Worm (Caenorhabditis elegans) whole organism, late embryonic: ENCODE measurements around the gene F55E10.2.
"Not testable (repeated sequence)": the region's sequence is repeated elsewhere in the genome, so short reads cannot be mapped to it uniquely, and the experiment has no call there.

Source experiments
- K02D7.2 ChIP-seq: sonication (generic microtip); optimal IDR thresholded peaks from 2 replicates; lab custom pipeline; 2017; ENCODE audit warnings: mild to moderate bottlenecking, missing genetic modification characterization, missing compliant biosample characterization
- K09A11.1 ChIP-seq: sonication (generic microtip); optimal IDR thresholded peaks from 2 replicates; lab custom pipeline; 2017; ENCODE audit warnings: antibody characterized with exemption, mild to moderate bottlenecking, missing genetic modification characterization, missing compliant biosample characterization; ENCODE audit not compliant: insufficient read depth
- Y22D7AL.16 ChIP-seq: sonication (generic microtip); optimal IDR thresholded peaks from 2 replicates; lab custom pipeline; 2016; ENCODE audit warnings: missing genetic modification characterization, missing compliant biosample characterization
- ahr-1 ChIP-seq: sonication (generic microtip); optimal IDR thresholded peaks from 2 replicates; lab custom pipeline; 2016; ENCODE audit warnings: missing genetic modification characterization, missing compliant biosample characterization
- ceh-14 ChIP-seq: sonication (generic microtip); optimal IDR thresholded peaks from 2 replicates; lab custom pipeline; 2016; ENCODE audit warnings: missing genotype, missing genetic modification characterization, missing compliant biosample characterization
- ceh-18 ChIP-seq: sonication (generic microtip); optimal IDR thresholded peaks from 2 replicates; lab custom pipeline; 2016; ENCODE audit warnings: missing genetic modification characterization, missing compliant biosample characterization
- ceh-22 ChIP-seq: sonication (generic microtip); optimal IDR thresholded peaks from 2 replicates; lab custom pipeline; 2017; ENCODE audit warnings: missing biosample characterization, missing genetic modification characterization
- ceh-24 ChIP-seq: sonication (generic microtip); optimal IDR thresholded peaks from 2 replicates; lab custom pipeline; 2016; ENCODE audit warnings: mild to moderate bottlenecking, missing genetic modification characterization, missing compliant biosample characterization
- ceh-31 ChIP-seq: sonication (generic microtip); optimal IDR thresholded peaks from 2 replicates; lab custom pipeline; 2016; ENCODE audit warnings: missing genetic modification characterization, missing compliant biosample characterization
- ceh-34 ChIP-seq: sonication (generic microtip); optimal IDR thresholded peaks from 2 replicates; lab custom pipeline; 2016; ENCODE audit warnings: mild to moderate bottlenecking, missing genetic modification characterization, missing compliant biosample characterization
- ceh-48 ChIP-seq: sonication (generic microtip); optimal IDR thresholded peaks from 2 replicates; lab custom pipeline; 2016; ENCODE audit warnings: missing genetic modification characterization, inconsistent platforms, missing compliant biosample characterization
- ceh-9 ChIP-seq: sonication (generic microtip); optimal IDR thresholded peaks from 2 replicates; lab custom pipeline; 2016; ENCODE audit warnings: mild to moderate bottlenecking, missing genetic modification characterization, inconsistent platforms, missing compliant biosample characterization
- che-1 ChIP-seq: sonication (generic microtip); optimal IDR thresholded peaks from 2 replicates; lab custom pipeline; 2016; ENCODE audit warnings: mild to moderate bottlenecking, missing genetic modification characterization, missing compliant biosample characterization
- elt-2 ChIP-seq: sonication (generic microtip); optimal IDR thresholded peaks from 2 replicates; lab custom pipeline; 2016; ENCODE audit warnings: missing genetic modification reagents, missing genetic modification characterization, missing compliant biosample characterization
- ets-4 ChIP-seq: sonication (generic microtip); optimal IDR thresholded peaks from 2 replicates; lab custom pipeline; 2016; ENCODE audit warnings: missing genetic modification characterization, missing compliant biosample characterization
- fkh-10 ChIP-seq: fragments of 150-350 bp; optimal IDR thresholded peaks from 2 replicates; lab custom pipeline; 2014; ENCODE audit warnings: missing biosample characterization, missing genetic modification reagents, missing genetic modification characterization
- hlh-15 ChIP-seq: sonication (generic microtip); optimal IDR thresholded peaks from 2 replicates; lab custom pipeline; 2016; ENCODE audit warnings: missing genetic modification characterization, missing compliant biosample characterization
- hlh-6 ChIP-seq: sonication (generic microtip); optimal IDR thresholded peaks from 2 replicates; lab custom pipeline; 2016; ENCODE audit warnings: missing genotype, missing genetic modification characterization, missing compliant biosample characterization
- lim-6 ChIP-seq: sonication (generic microtip); optimal IDR thresholded peaks from 2 replicates; lab custom pipeline; 2016; ENCODE audit warnings: missing genetic modification characterization, missing compliant biosample characterization
- mec-3 ChIP-seq: sonication (generic microtip); optimal IDR thresholded peaks from 2 replicates; lab custom pipeline; 2016; ENCODE audit warnings: borderline replicate concordance, missing genetic modification characterization, missing compliant biosample characterization
- nhr-11 ChIP-seq: fragments of 150-350 bp; optimal IDR thresholded peaks from 2 replicates; lab custom pipeline; 2014; ENCODE audit warnings: missing biosample characterization, missing genetic modification characterization
- odd-2 ChIP-seq: sonication (generic microtip); optimal IDR thresholded peaks from 2 replicates; lab custom pipeline; 2017; ENCODE audit warnings: antibody characterized with exemption, mild to moderate bottlenecking, missing genetic modification characterization, missing compliant biosample characterization
- pat-9 ChIP-seq: fragments of 200-800 bp; sonication (Bioruptor generic); optimal IDR thresholded peaks from 2 replicates; lab custom pipeline; 2018; ENCODE audit warnings: mild to moderate bottlenecking, missing genetic modification characterization, moderate library complexity, missing compliant biosample characterization
- pha-4 ChIP-seq: fragments of 150-350 bp; optimal IDR thresholded peaks from 2 replicates; lab custom pipeline; 2018; ENCODE audit warnings: missing biosample characterization, missing genetic modification reagents, missing genetic modification characterization
- pqm-1 ChIP-seq: sonication (generic microtip); optimal IDR thresholded peaks from 2 replicates; lab custom pipeline; 2016; ENCODE audit warnings: missing genetic modification characterization, missing compliant biosample characterization
- ref-2 ChIP-seq: sonication (generic microtip); optimal IDR thresholded peaks from 2 replicates; lab custom pipeline; 2016; ENCODE audit warnings: missing genetic modification characterization, missing compliant biosample characterization
- sox-4 ChIP-seq: sonication (generic microtip); optimal IDR thresholded peaks from 2 replicates; lab custom pipeline; 2017; ENCODE audit warnings: mild to moderate bottlenecking, missing genetic modification characterization, inconsistent platforms, missing compliant biosample characterization
- tbx-2 ChIP-seq: sonication (generic microtip); optimal IDR thresholded peaks from 2 replicates; lab custom pipeline; 2016; ENCODE audit warnings: missing genetic modification characterization, missing compliant biosample characterization
- ttx-3 ChIP-seq: sonication (generic microtip); optimal IDR thresholded peaks from 2 replicates; lab custom pipeline; 2016; ENCODE audit warnings: missing genetic modification reagents, missing genetic modification characterization, missing compliant biosample characterization
- unc-42 ChIP-seq: sonication (generic microtip); optimal IDR thresholded peaks from 2 replicates; lab custom pipeline; 2016; ENCODE audit warnings: missing genotype, missing genetic modification characterization, missing compliant biosample characterization
- zip-5 ChIP-seq: sonication (generic microtip); optimal IDR thresholded peaks from 2 replicates; lab custom pipeline; 2016; ENCODE audit warnings: missing genetic modification characterization, missing compliant biosample characterization

The F55E10.2 gene

ce11 chrX:8311590-8311989 is 28.9 kb upstream of the F55E10.2 start:
- no peak for TF ChIP-seq hlh-6
- TF ChIP-seq hlh-15 (tag; lab: Kevin White, UChicago): no peak
- TF ChIP-seq pat-9 (tag; lab: Kevin White, UChicago): no peak
- no peak for TF ChIP-seq ceh-18
- TF ChIP-seq tbx-2 (tag; lab: Kevin White, UChicago): no peak
- TF ChIP-seq ceh-31 (tag; lab: Kevin White, UChicago): peak; percentile 58
- peak; percentile 95 for TF ChIP-seq unc-42
- no peak for TF ChIP-seq sox-4 (tag; lab: Kevin White, UChicago)
- peak; percentile 15 for TF ChIP-seq ref-2 (tag; lab: Kevin White, UChicago)
- TF ChIP-seq, all 69 proteins: peak for 3

- TF ChIP-seq ceh-14 (tag; lab: Kevin White, UChicago) (no peak), lim-6 (tag; lab: Kevin White, UChicago) (no peak), ceh-9 (tag; lab: Kevin White, UChicago) (no peak), pqm-1 (tag; lab: Kevin White, UChicago) (no peak), ceh-48 (no peak), che-1 (tag; lab: Kevin White, UChicago) (no peak), ceh-22 (tag; lab: Kevin White, UChicago) (no peak), pat-9 (tag; lab: Kevin White, UChicago) (no peak), K02D7.2 (tag; lab: Kevin White, UChicago) (no peak), zip-5 (no peak)
Measured at ce11 chrX:8318950-8319349, 21.5 kb upstream of the F55E10.2 start, which contains the start of gene srh-11. TSS of gene srh-11 (minus strand) at chrX:8319050.

- TF ChIP-seq mec-3: no peak
- no peak for TF ChIP-seq K09A11.1 (tag; lab: Kevin White, UChicago)
- TF ChIP-seq ceh-31 (tag; lab: Kevin White, UChicago): no peak
- TF ChIP-seq fkh-10 (GFP tag; lab: Kevin White, UChicago): no peak
- TF ChIP-seq ceh-34 (tag; lab: Kevin White, UChicago): no peak
- no peak for TF ChIP-seq zip-5
- TF ChIP-seq pha-4 (tag; lab: Kevin White, UChicago): no peak
Measured at ce11 chrX:8320889-8321288, 19.6 kb upstream of the F55E10.2 start, which contains the start of gene pqn-57. TSS of gene pqn-57 (minus strand) at chrX:8320989.

ce11 chrX:8321811-8322210 is 18.7 kb upstream of the F55E10.2 start, which contains the start of gene abu-9:
TSS of gene abu-9 (plus strand) at chrX:8322111.
- TF ChIP-seq nhr-11, lim-6, ceh-24 (tag; lab: Kevin White, UChicago): not testable (repeated sequence)

ce11 chrX:8323371-8323770 is 17.1 kb upstream of the F55E10.2 start, which contains the start of gene R09F10.1:
TSS of gene R09F10.1 (plus strand) at chrX:8323592.
- TF ChIP-seq ahr-1 (tag; lab: Kevin White, UChicago) (no peak), elt-2 (tag; lab: Kevin White, UChicago) (peak; percentile 77), pqm-1 (tag; lab: Kevin White, UChicago) (no peak), sox-4 (tag; lab: Kevin White, UChicago) (no peak)

ce11 chrX:8326394-8326793 is 14.1 kb upstream of the F55E10.2 start, which contains the start of gene R09F10.8:
TSS of gene R09F10.8 (minus strand) at chrX:8326451.
- TF ChIP-seq ttx-3 (no peak), Y22D7AL.16 (tag; lab: Kevin White, UChicago) (no peak)

- TF ChIP-seq ets-4 (no peak), pqm-1 (tag; lab: Kevin White, UChicago) (no peak), odd-2 (tag; lab: Kevin White, UChicago) (no peak)
Measured at ce11 chrX:8327800-8328199, 12.7 kb upstream of the F55E10.2 start, which contains the start of gene F55E10.4. TSS of gene F55E10.4 (minus strand) at chrX:8327900.
